Fruit fly (Drosophila melanogaster): Measurements from ENCODE around the gene Prosbeta2R1.

Gene Prosbeta2R1

DNA sequence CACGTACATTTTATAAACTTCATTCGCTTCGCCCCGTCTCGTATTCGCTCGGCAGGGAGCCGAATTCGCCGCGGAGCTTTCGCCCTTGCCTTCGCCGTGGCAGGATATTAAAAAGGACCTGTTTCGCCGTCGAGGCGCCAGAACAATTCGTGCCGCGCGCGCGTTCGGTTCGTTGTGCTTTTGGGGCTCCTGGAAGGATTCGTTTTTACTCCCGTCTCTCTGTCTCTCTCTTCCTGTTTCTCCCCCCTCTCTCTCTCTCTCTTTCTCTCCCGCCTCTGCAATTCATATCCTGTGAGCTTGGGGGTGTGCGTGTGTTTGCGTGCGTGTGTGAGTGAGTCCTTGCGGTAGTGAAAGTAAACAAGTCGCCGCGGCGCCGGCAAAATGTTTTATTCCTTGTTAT is 9.7 kb downstream of the Prosbeta2R1 start, which contains the start of gene CG15765 (continued):
- no peak for TF ChIP-seq CG16815 (GFP tag; optimal IDR thresholded peaks at IDR 0.05)
- TF ChIP-seq Aef1 (GFP tag; IDR thresholded peaks at IDR 0.05) = no peak
- TF ChIP-seq Ets97D (GFP tag; optimal IDR thresholded peaks at IDR 0.05) = no peak
- no peak for TF ChIP-seq Hr78 (GFP tag; optimal IDR thresholded peaks at IDR 0.05)
- 0 out of 4 replicates have a peak, but pooled peaks have one; percentile 11 for TF ChIP-seq chinmo (GFP tag; IDR thresholded peaks at IDR 0.05; ENCODE audit: partially characterized antibody)
- no peak for TF ChIP-seq gcm (GFP tag; optimal IDR thresholded peaks at IDR 0.05)
- TF ChIP-seq Rfx (GFP tag; IDR thresholded peaks at IDR 0.05) = no peak
- no peak for TF ChIP-seq CG7556 (GFP tag; optimal IDR thresholded peaks at IDR 0.05)
- no peak for TF ChIP-seq jumu (GFP tag; optimal IDR thresholded peaks at IDR 0.05)
- TF ChIP-seq Myb (GFP tag; optimal IDR thresholded peaks at IDR 0.05) = no peak
- no peak for TF ChIP-seq Xrp1 (GFP tag; IDR thresholded peaks at IDR 0.05)
- no peak for TF ChIP-seq Hr3 (GFP tag; optimal IDR thresholded peaks at IDR 0.05)
- no peak for TF ChIP-seq zfh2 (GFP tag; optimal IDR thresholded peaks at IDR 0.05)
- peak in 1 of 2 experiments; percentile 35 for TF ChIP-seq Trl (optimal IDR thresholded peaks at IDR 0.05)
- no peak for TF ChIP-seq Trl (GFP tag; optimal IDR thresholded peaks at IDR 0.05)
- peak; percentile 25 for TF ChIP-seq CG1832 (GFP tag; optimal IDR thresholded peaks at IDR 0.05)
- TF ChIP-seq Asciz (GFP tag; optimal IDR thresholded peaks at IDR 0.05) = no peak
- no peak for TF ChIP-seq CG15601 (tag; optimal IDR thresholded peaks at IDR 0.05)
- TF ChIP-seq Eip74EF (GFP tag; optimal IDR thresholded peaks at IDR 0.05) = no peak
- TF ChIP-seq odd (GFP tag; optimal IDR thresholded peaks at IDR 0.05) = no peak

DNA sequence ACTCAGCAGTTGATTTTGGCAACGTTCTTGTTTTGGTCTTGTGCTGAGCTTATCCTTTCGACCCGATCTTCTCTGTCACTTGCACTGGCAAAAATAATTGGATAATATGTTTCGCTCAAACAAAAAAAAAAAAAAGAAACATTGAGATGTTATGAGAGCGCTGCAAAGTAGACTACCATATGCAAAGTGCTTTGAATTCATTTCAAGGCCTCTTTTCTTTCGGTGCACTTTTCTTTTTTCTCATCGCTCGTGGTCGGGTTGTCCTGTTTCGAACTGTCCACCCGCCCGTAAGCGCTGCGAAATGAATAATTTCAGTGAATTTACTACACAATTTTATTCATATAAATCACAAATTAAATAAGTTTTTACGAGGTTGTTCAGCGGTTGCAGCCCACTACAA is 11.2 kb downstream of the Prosbeta2R1 start:
- TF ChIP-seq Med (GFP tag) = peak; percentile 57
- TF ChIP-seq CG2120 (GFP tag; optimal IDR thresholded peaks at IDR 0.05) = peak; percentile 24
- TF ChIP-seq Atf3 (GFP tag; optimal IDR thresholded peaks at IDR 0.05) = no peak
- TF ChIP-seq slbo (GFP tag; IDR thresholded peaks at IDR 0.05) = peak; percentile 36; the same call in 1 of the 2 replicates
- 0 out of 2 replicates have a peak, but pooled peaks have one; percentile 21 for TF ChIP-seq Rfx (GFP tag; IDR thresholded peaks at IDR 0.05)
- TF ChIP-seq CG14667 (GFP tag; IDR thresholded peaks at IDR 0.05) = 0 out of 2 replicates have a peak, but pooled peaks have one; percentile 11
- no peak for TF ChIP-seq CG4404 (GFP tag; IDR thresholded peaks at IDR 0.05)
- peak; percentile 1 for TF ChIP-seq gem (tag; optimal IDR thresholded peaks at IDR 0.05)
- TF ChIP-seq E2f1 (GFP tag; IDR thresholded peaks at IDR 0.05) = 0 out of 2 replicates have a peak, but pooled peaks have one; percentile 10
- peak; percentile 13; the same call in 1 of the 3 replicates for TF ChIP-seq zfh1 (GFP tag; IDR thresholded peaks at IDR 0.05)
- TF ChIP-seq Ptx1 (GFP tag; IDR thresholded peaks at IDR 0.05) = peak; percentile 24; the same call in 1 of the 2 replicates
- TF ChIP-seq Sox100B (GFP tag; optimal IDR thresholded peaks at IDR 0.05) = no peak
- TF ChIP-seq MBD-R2 (GFP tag; IDR thresholded peaks at IDR 0.05) = no peak
- no peak for TF ChIP-seq NK7.1 (GFP tag; optimal IDR thresholded peaks at IDR 0.05)

DNA sequence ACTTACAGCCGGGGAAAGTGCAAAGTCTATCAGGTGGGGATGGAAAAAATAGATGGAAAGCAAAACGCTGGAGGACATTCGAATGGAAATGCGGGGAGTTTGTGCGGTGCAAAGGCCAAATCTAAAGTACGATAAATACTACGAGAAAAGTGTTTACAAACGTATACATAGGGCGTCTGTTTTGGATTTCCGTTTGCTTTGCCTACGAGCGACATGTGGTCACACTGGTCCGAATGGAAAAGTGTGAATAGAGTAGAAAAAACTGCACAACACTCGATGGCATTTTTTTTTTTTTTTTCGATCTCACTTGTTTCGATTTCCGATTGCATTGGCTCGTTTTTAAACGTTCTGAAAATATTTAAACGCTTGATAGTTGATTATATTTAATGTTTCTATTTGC is 31.0 kb downstream of the Prosbeta2R1 start:
- TF ChIP-seq CG16863 (GFP tag; optimal IDR thresholded peaks at IDR 0.05) (no peak), trh (GFP tag; optimal IDR thresholded peaks at IDR 0.05) (no peak), ken (GFP tag; IDR thresholded peaks at IDR 0.05) (no peak), stwl (tag; optimal IDR thresholded peaks at IDR 0.05) (peak; percentile 76), ci (GFP tag; IDR thresholded peaks at IDR 0.05) (no peak), fd3F (GFP tag; optimal IDR thresholded peaks at IDR 0.05) (no peak), CG3065 (GFP tag; optimal IDR thresholded peaks at IDR 0.05) (no peak), Med (GFP tag) (no peak), CG14710 (tag; optimal IDR thresholded peaks at IDR 0.05) (peak; percentile 61), ato (GFP tag; IDR thresholded peaks at IDR 0.05; ENCODE audit: partially characterized antibody) (no peak), Dek (tag; optimal IDR thresholded peaks at IDR 0.05) (no peak)
